Worm (Caenorhabditis elegans) whole organism, dauer: ENCODE results near the gene clc-11.

ENCODE experiments used
- unc-62 ChIP-seq: sonication (generic microtip); optimal IDR thresholded peaks from 2 replicates; lab custom pipeline; 2017; ENCODE audit warnings: missing biosample characterization, missing genetic modification reagents, missing genetic modification characterization

clc-11 gene

DNA sequence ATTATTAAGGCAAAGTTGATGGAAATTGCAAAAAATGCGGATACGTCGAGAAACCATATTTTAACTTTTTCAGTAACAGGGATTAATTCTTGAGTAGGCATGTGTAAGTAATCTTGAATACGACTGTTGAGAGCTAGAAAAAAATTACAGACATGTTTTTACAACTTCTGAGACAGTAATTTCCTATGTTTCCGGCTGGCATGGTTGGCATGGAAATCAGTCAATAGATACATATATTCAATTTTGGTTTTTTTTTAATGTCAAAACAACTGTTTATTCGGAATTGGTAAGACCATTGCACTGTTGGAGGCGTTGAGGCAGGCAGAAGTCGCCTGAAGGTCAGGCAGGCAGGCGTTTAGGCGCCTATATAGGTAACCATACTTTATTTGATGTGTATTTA is 13.9 kb upstream of the clc-11 start, which contains the start of gene str-254:
TSS of gene str-254 (minus strand) at position 101 of the 400 bp plus-strand sequence.
- no peak for TF ChIP-seq unc-62 (GFP tag; lab: Kevin White, UChicago)

DNA sequence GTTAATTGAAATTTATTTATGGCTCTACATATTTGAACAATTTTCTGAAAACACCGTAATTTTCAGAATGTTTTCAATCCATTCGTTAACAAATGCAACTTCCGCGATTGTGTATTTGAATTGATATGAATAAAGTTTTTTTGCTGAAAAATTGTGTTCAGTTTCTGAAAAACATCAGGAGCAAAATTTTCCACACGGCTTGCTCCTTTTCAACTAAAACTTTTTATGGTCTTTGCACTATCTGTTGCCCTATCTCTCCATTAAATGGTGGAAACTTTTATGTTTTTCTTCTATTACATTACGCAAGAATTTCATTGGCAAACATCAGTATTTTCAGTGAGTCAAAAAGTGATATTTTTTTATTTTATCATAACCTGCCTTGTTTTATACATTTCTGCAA is 9.4 kb upstream of the clc-11 start, which contains the start of gene F10A3.4:
TSS of gene F10A3.4 (plus strand) at position 301 of the 400 bp plus-strand sequence.
- no peak for TF ChIP-seq unc-62 (GFP tag; lab: Kevin White, UChicago)

DNA sequence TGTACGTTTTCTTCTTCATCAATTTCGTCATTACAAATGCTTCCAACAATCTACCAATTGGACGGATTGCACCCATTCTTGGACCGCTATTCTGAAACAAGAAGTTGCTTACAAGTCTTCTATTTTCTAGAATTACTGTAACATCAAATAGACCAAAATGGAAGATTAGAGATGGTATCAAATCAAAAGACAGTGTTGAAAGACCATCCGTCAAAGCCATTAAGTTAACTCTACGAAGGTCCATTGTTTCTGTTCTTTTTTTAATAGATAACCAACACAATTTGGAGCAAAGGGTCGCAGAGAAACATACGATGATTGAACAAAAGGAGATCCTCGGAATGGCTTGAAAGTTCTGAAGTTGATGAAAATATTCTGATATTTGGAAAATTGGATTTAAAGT is 5.6 kb upstream of the clc-11 start:
- TF ChIP-seq unc-62 (GFP tag; lab: Kevin White, UChicago): no peak

DNA sequence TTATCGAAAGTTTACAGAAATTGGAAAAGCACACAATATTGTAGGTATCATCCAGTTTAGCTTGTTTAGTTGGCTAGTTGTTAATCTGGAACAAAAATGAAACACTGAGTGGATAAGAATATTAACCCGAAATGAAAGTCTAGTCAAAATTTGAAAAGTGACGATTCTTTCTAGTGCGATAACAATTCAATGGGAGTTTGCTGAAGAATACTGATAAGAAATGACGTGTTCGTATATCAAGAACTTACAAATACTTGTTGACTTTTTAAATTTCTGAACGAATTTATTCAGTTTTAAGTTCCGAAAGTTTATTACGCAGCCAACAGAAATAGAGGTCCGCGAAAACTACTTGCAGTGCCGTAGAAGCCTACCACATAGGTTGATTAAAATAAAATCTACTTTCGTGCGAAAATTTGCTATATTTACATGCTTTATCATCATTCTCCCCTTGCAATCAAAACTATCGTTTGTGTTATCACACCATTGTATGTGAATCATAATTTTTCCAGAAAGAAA is 3.7 kb upstream of the clc-11 start, which contains the start of gene fbxa-88:
TSS of gene fbxa-88 (minus strand) at position 51 of the 516 bp plus-strand sequence.
- TF ChIP-seq unc-62 (GFP tag; lab: Kevin White, UChicago): no peak

DNA sequence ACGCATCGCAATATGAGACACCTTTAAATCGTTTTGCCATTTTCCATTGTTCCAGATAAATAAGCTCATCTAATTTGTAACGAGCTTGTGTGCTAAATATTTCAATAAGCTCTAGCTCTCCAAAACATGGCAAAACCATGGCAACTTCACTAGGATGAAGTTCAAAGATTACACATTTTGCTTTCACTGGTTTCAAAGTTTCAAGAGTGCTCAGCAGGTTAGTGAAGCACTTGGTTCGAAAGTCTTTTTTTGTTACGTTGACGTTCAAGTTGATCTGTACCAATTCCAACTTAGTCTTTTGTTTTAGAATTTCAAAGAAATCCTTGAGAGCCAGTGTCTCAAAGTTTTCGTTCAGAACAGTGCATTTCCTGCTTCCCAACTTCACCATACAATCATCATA is 2.9 kb upstream of the clc-11 start, which contains the start of gene fbxa-18:
TSS of gene fbxa-18 (plus strand) at position 301 of the 400 bp plus-strand sequence.
- TF ChIP-seq unc-62 (GFP tag; lab: Kevin White, UChicago): no peak

DNA sequence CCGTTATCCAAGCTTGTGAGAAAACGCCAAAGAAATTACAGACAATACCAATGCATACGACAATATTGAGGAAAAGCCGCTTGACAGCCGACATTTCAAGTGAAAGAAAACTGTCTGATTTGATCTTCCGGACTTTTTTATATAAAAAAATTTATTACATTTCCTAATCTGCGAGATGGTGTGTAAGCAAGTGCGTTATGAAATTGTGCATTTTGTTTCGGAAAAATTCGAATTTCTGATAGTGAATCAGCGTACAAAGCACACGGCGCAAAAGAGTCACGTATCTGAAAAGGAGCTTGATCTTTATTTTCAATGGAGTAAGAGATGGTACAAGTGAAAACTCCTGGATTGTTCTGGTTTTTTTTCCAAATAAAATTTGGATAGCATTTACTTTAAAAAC is 1.6 kb upstream of the clc-11 start, which contains the start of gene clc-32:
TSS of gene clc-32 (minus strand) at position 101 of the 400 bp plus-strand sequence.
- no peak for TF ChIP-seq unc-62 (GFP tag; lab: Kevin White, UChicago)

DNA sequence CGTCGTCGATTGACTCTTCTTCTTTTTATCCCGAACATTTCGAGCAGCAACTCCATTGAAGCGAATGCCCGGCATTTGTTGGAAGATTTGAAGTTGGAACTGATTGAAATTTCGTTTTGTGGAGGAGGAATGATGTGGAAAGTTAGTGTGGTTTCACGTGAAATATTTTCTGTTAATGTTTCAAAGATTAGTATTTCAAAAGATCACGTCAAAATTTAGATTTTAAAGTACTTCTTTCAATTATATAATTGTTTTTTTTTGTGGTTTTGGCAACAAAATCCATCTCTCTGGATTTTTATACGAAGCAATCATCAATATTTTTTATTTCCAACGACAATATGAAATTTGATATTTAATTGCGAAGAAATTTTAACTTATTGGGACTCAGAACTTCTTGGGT is 2.4 kb downstream of the clc-11 start, which contains the start of gene F44G3.7:
TSS of gene F44G3.7 (minus strand) at position 101 of the 400 bp plus-strand sequence.
- no peak for TF ChIP-seq unc-62 (GFP tag; lab: Kevin White, UChicago)

DNA sequence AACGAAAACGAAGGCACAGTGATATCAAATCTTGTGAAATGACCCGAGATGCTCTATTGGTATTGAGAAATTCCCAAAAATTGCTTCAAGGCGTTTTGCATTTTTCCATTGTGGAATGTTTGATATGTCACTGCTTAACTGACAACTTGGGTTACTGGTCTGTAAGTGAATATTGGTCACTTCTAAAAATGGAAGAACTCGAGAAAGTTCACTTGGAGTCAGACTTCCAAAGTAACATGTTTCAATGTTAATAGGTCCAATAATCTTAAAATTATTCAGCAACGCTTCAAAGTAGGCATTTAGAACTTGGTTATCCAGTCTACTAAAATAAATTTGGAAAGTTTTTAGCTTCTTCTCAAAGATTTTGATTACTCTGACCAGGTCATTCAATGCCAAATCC is 6.7 kb downstream of the clc-11 start, which contains the start of gene fbxa-144:
TSS of gene fbxa-144 (minus strand) at position 101 of the 400 bp plus-strand sequence.
- no peak for TF ChIP-seq unc-62 (GFP tag; lab: Kevin White, UChicago)

DNA sequence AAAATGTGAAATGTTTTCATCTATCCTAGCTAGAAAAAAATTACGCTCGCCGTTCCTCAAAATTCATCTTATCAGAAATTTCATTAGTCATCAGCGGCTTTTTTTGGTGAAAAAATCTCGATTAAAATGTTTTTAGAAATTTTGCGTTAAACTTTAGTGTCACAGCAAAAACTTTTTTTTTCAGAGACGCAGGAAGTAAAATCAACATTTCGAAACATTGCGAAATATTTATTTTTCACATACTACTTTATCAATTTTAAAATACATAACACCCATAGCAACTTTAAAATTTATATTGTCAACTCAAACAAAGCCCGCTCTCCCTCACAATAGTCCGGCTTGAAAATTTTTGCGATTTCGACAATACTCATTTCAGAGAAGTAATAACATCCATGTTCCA is 7.2 kb downstream of the clc-11 start:
- no peak for TF ChIP-seq unc-62 (GFP tag; lab: Kevin White, UChicago)

DNA sequence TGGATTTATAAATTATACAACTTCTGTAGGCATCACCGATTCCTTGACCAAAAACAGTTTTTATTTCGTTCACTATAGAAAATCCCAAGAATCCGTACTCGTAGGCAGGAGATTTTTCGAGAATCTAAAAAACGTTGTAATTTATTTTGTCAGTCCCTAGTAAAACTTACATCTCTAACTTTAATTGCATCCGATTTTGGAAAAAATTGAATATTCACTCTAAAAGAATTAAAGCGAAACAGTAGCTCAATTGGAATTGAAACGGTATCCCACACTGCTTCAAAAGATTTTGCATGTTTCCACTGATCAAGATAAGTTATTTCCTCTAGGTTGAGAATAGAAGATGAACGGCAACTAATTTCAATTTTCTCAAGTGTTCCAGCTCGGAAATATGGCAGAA is 8.2 kb downstream of the clc-11 start, which contains the start of gene fbxa-142:
TSS of gene fbxa-142 (minus strand) at position 101 of the 400 bp plus-strand sequence.
- no peak for TF ChIP-seq unc-62 (GFP tag; lab: Kevin White, UChicago)

DNA sequence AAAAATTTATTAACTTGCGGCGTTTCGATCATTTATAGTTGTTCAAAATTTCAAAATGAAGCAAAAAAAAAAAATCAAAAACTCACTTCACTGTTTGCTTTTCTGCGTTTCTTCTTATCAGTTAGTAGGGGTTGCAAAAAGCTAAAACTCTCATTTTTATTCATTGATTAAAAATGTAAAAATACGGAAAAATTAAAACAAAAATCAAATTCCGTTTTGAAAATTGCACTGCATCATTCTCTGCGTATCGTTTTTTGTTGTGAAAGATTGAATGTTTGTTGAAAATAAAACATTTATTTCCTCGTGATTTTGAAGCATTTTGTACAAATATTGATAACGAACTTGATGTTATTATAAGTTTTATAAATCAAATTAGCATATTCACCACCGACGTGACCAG is 10.3 kb downstream of the clc-11 start:
- no peak for TF ChIP-seq unc-62 (GFP tag; lab: Kevin White, UChicago)

DNA sequence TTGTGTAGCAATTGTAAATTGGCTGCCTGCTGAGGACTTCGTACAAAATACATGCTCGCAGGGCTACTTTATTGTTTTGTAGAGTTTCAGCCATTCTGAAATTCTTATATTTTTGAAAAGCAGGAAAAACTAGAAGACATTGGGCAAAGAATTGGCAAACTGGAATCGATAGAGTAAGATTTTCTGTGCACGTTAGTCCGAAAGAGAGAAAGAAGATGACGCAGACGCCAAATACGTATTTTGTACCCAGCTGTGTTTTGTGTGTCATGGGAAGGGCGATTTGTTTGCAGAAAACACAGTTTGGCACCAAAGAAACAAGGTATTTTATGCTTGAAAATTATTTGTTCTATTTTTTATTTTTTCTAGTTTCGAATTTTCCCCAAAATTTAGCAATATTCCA is 12.0 kb downstream of the clc-11 start, which contains the start of gene fbxa-143:
TSS of gene fbxa-143 (minus strand) at position 101 of the 400 bp plus-strand sequence.
- TF ChIP-seq unc-62 (GFP tag; lab: Kevin White, UChicago): no peak

DNA sequence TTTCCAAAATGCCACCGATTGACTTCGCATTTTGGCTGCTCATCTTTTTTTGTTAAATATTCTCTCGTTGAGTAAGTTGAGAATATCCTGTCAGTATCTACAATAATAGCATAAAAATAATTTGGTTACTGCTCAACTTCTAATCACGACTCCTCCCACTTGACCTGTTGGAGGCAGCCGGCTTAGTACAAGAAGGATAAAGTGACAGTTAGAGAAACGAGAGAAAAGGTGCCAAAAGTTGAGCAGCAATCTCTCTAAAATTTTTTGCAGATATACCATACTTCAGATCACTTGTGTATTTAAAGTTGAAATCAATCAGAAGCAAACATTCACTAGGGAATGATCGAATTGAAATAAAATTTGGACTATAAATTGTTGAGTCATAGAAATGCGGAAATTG is 14.7 kb downstream of the clc-11 start, which contains the start of gene nhr-111:
TSS of gene nhr-111 (minus strand) at position 101 of the 400 bp plus-strand sequence.
- no peak for TF ChIP-seq unc-62 (GFP tag; lab: Kevin White, UChicago)

DNA sequence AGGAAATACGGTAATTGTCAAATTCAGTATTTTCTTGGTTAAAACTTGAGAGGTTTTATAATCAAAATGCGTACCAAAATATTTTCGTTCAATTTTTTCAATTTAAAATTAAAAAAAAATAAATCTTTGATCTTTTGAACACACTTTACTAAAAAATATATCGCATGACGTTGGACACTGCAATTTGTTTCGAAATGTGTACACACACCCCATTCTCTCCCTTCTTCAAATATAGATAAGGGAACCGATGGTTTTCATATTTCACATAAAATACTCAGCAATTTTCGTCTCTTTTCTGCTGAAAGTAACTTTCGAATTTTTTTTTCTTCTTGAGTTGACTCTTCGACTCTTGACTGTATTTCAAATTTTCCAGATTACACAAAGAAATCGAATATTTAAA is 18.0 kb downstream of the clc-11 start:
- TF ChIP-seq unc-62 (GFP tag; lab: Kevin White, UChicago): no peak

DNA sequence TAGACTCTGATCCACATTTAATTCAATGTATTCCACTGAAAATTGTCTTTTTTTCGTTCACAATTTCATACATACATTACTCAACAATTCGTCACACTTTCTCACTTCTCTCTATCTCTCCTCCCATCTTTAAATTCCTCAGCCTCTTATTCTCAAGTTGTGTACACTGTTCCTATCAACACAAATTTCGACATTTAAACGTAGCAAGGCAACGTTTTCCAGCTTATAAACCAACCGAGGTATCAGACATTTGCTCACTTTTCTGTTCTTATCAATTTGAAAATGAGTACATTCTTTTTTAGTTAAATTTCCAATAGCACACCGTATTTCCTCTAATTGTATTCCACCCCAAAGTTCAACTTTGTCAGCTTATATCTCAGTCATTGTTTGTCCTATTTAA is 18.5 kb downstream of the clc-11 start, which contains the start of gene skr-3:
TSS of gene skr-3 (plus strand) at position 163 of the 400 bp plus-strand sequence.
- TF ChIP-seq unc-62 (GFP tag; lab: Kevin White, UChicago): no peak

DNA sequence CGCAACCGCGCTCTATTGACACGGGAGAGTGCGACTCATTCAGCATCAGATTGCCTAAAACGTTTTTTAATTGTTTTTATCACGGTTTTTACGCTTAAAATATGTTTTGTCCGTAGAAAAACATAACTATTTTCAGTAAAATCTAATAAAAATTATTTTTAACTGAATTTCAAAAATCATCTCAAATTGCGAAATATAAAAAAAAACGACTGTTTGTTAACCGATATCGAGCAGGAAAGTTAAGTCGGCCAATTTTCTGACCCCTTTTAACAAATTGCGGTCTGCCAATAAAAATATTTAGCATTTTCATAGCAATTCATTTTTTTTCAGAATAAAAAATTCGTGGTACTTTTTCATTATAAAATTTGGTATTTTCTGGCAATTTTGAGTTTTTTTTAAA is 18.9 kb downstream of the clc-11 start:
- TF ChIP-seq unc-62 (GFP tag; lab: Kevin White, UChicago): no peak

DNA sequence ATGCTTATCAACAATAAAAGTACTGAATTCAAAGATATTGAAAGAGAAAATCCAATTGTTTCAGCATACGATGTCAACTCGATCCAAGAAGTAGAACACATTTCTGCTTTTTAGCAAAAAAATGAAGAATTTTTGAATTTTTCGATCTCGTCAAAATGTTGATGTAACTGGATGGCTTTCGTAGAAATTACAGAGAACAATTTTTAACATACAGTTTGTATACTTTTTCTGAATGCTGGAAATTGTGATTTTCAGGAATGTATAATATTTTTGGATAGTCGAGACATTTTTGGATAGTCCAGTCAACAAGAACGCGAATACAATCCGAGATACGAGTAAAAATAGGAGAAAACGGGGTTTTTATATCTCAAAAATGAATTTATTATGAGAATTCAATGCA is 20.8 kb downstream of the clc-11 start, which contains the start of gene str-103:
TSS of gene str-103 (minus strand) at position 101 of the 400 bp plus-strand sequence.
- no peak for TF ChIP-seq unc-62 (GFP tag; lab: Kevin White, UChicago)
